Fruit fly (Drosophila melanogaster) whole organism, embryonic: ENCODE results near the gene Nmt.

Experiments used
- Abd-B ChIP-seq: fragments of 200-800 bp; sonication (Bioruptor generic); optimal IDR thresholded peaks from 2 replicates; lab custom pipeline; 2018; ENCODE audit warnings: missing biosample characterization, mild to moderate bottlenecking, missing genetic modification characterization, moderate library complexity
- Awh ChIP-seq: fragments of 200-800 bp; sonication (Bioruptor generic); IDR thresholded peaks from 2 replicates; pipeline ENCODE4, ENCODE4 v1.3.6; 2022; ENCODE audit warnings: missing biosample characterization, missing genetic modification characterization
- BEAF-32 ChIP-seq: fragments of 200-800 bp; sonication (Bioruptor generic); optimal IDR thresholded peaks from 3 replicates; lab custom pipeline; 2017; ENCODE audit warnings: missing biosample characterization, missing genetic modification characterization, mild to moderate bottlenecking, moderate library complexity, missing genetic modification reagents
- CG10209 ChIP-seq: fragments of 200-800 bp; sonication (Bioruptor generic); optimal IDR thresholded peaks from 3 replicates; lab custom pipeline; 2017; ENCODE audit warnings: missing biosample characterization, mild to moderate bottlenecking, missing genetic modification characterization, missing genetic modification reagents
- CG1024 ChIP-seq: fragments of 200-800 bp; sonication (Bioruptor generic); IDR thresholded peaks from 2 replicates; pipeline ENCODE4 v1.3.6; 2022; ENCODE audit warnings: missing biosample characterization, missing genetic modification characterization
- CG10321 ChIP-seq: fragments of 200-800 bp; sonication (Bioruptor generic); IDR thresholded peaks from 2 replicates; pipeline ENCODE4 v1.3.6; 2022; ENCODE audit warnings: missing biosample characterization, missing genetic modification characterization
- CG11504 ChIP-seq: fragments of 200-800 bp; sonication (Bioruptor generic); optimal IDR thresholded peaks from 3 replicates; lab custom pipeline; 2019; ENCODE audit warnings: missing biosample characterization, mild to moderate bottlenecking, missing genetic modification characterization, moderate library complexity
- CG11723 ChIP-seq: fragments of 200-800 bp; sonication (Bioruptor generic); optimal IDR thresholded peaks from 2 replicates; lab custom pipeline; 2017; ENCODE audit warnings: missing biosample characterization, mild to moderate bottlenecking, missing genetic modification characterization
- CG1233 ChIP-seq: fragments of 200-800 bp; sonication (Bioruptor generic); optimal IDR thresholded peaks from 4 replicates; lab custom pipeline; 2018; ENCODE audit warnings: missing biosample characterization, mild to moderate bottlenecking, missing genetic modification characterization
- CG12744 ChIP-seq: fragments of 200-800 bp; sonication (Bioruptor generic); optimal IDR thresholded peaks from 2 replicates; lab custom pipeline; 2016; ENCODE audit warnings: missing biosample characterization, missing genetic modification characterization
- CG14441 ChIP-seq: fragments of 200-800 bp; sonication (Bioruptor generic); IDR thresholded peaks from 2 replicates; pipeline ENCODE4 v1.3.6; 2022; ENCODE audit warnings: missing biosample characterization, missing genetic modification characterization
- CG30403 ChIP-seq: fragments of 200-800 bp; sonication (Bioruptor generic); optimal IDR thresholded peaks from 3 replicates; lab custom pipeline; 2016; ENCODE audit warnings: missing biosample characterization, missing genetic modification characterization
- CG33213 ChIP-seq: fragments of 200-800 bp; sonication (Bioruptor generic); optimal IDR thresholded peaks from 3 replicates; lab custom pipeline; 2016; ENCODE audit warnings: missing biosample characterization, missing genetic modification characterization
- CG6689 ChIP-seq: fragments of 200-800 bp; sonication (Bioruptor generic); IDR thresholded peaks from 2 replicates; pipeline ENCODE4 v1.3.6; 2022; ENCODE audit warnings: missing biosample characterization, missing genetic modification characterization
- CG7556 ChIP-seq: fragments of 200-800 bp; sonication (Bioruptor generic); optimal IDR thresholded peaks from 2 replicates; lab custom pipeline; 2017; ENCODE audit warnings: missing biosample characterization, mild to moderate bottlenecking, missing genetic modification characterization
- CG8359 ChIP-seq: fragments of 200-800 bp; sonication (Bioruptor generic); optimal IDR thresholded peaks from 2 replicates; lab custom pipeline; 2017; ENCODE audit warnings: missing biosample characterization, mild to moderate bottlenecking, missing genetic modification characterization, borderline replicate concordance
- CG9727 ChIP-seq: fragments of 200-800 bp; sonication (Bioruptor generic); optimal IDR thresholded peaks from 3 replicates; lab custom pipeline; 2017; ENCODE audit warnings: missing biosample characterization, mild to moderate bottlenecking, missing genetic modification characterization
- D19A ChIP-seq: fragments of 200-800 bp; optimal IDR thresholded peaks from 3 replicates; lab custom pipeline; 2019; ENCODE audit warnings: missing biosample characterization, mild to moderate bottlenecking, missing genetic modification characterization, moderate library complexity
- Dip3 ChIP-seq: fragments of 200-800 bp; sonication (Bioruptor generic); optimal IDR thresholded peaks from 3 replicates; lab custom pipeline; 2016; ENCODE audit warnings: missing biosample characterization, missing genetic modification characterization
- Drgx ChIP-seq: fragments of 200-800 bp; sonication (Bioruptor generic); IDR thresholded peaks from 2 replicates; pipeline ENCODE4 v1.3.6; 2022; ENCODE audit warnings: missing biosample characterization, missing genetic modification characterization
- Elba2 ChIP-seq: fragments of 200-800 bp; sonication (Bioruptor generic); optimal IDR thresholded peaks from 3 replicates; lab custom pipeline; 2016; ENCODE audit warnings: missing biosample characterization, missing genetic modification characterization
- Ets97D ChIP-seq: fragments of 200-800 bp; sonication (Bioruptor generic); optimal IDR thresholded peaks from 3 replicates; lab custom pipeline; 2016; ENCODE audit warnings: missing biosample characterization, missing genetic modification characterization
- Fer3 ChIP-seq: fragments of 200-800 bp; sonication (Bioruptor generic); optimal IDR thresholded peaks from 2 replicates; lab custom pipeline; 2018; ENCODE audit warnings: missing biosample characterization, mild to moderate bottlenecking, missing genetic modification characterization, moderate library complexity
- Hr51 ChIP-seq, 2 experiments: fragments of 200-800 bp; sonication (Bioruptor generic); optimal IDR thresholded peaks; 2 replicates in 1 of 2; 3 replicates in 1 of 2; lab custom pipeline; 2016 to 2018; ENCODE audit warnings: missing biosample characterization in 2 of 2, missing genetic modification characterization in 2 of 2, mild to moderate bottlenecking in 1 of 2, moderate library complexity in 1 of 2
- MESR4 ChIP-seq: fragments of 200-800 bp; sonication (Bioruptor generic); optimal IDR thresholded peaks from 2 replicates; lab custom pipeline; 2018; ENCODE audit warnings: missing biosample characterization, mild to moderate bottlenecking, missing genetic modification characterization, moderate library complexity
- Max ChIP-seq: fragments of 200-800 bp; sonication (Bioruptor generic); optimal IDR thresholded peaks from 2 replicates; lab custom pipeline; 2016; ENCODE audit warnings: missing biosample characterization, mild to moderate bottlenecking, missing genetic modification characterization
- NK7.1 ChIP-seq: fragments of 200-800 bp; sonication (Bioruptor generic); optimal IDR thresholded peaks from 3 replicates; lab custom pipeline; 2016; ENCODE audit warnings: missing biosample characterization, missing genetic modification characterization
- NfI ChIP-seq: fragments of 200-800 bp; sonication (Bioruptor generic); optimal IDR thresholded peaks from 3 replicates; lab custom pipeline; 2018; ENCODE audit warnings: missing biosample characterization, mild to moderate bottlenecking, missing genetic modification characterization, moderate library complexity
- Pdp1 ChIP-seq, 2 experiments: fragments of 200-800 bp; sonication (Bioruptor generic); optimal IDR thresholded peaks; 3 replicates each; lab custom pipeline; 2016; ENCODE audit warnings: missing biosample characterization in 2 of 2, missing genetic modification characterization in 2 of 2, mild to moderate bottlenecking in 1 of 2, moderate library complexity in 1 of 2
- Vsx1 ChIP-seq: fragments of 200-800 bp; sonication (Bioruptor generic); optimal IDR thresholded peaks from 2 replicates; lab custom pipeline; 2017; ENCODE audit warnings: missing biosample characterization, mild to moderate bottlenecking, missing genetic modification characterization, missing genetic modification reagents
- crc ChIP-seq: fragments of 200-800 bp; sonication (Bioruptor generic); optimal IDR thresholded peaks from 2 replicates; lab custom pipeline; 2016; ENCODE audit warnings: missing biosample characterization, missing genetic modification characterization
- dmrt99B ChIP-seq: fragments of 200-800 bp; sonication (Bioruptor generic); optimal IDR thresholded peaks from 2 replicates; lab custom pipeline; 2018; ENCODE audit warnings: missing biosample characterization, mild to moderate bottlenecking, missing genetic modification characterization, moderate library complexity
- fd102C ChIP-seq: fragments of 200-800 bp; sonication (Bioruptor generic); optimal IDR thresholded peaks from 2 replicates; lab custom pipeline; 2018; ENCODE audit warnings: missing biosample characterization, mild to moderate bottlenecking, missing genetic modification characterization, moderate library complexity
- grn ChIP-seq: fragments of 200-800 bp; sonication (Bioruptor generic); optimal IDR thresholded peaks from 3 replicates; lab custom pipeline; 2017; ENCODE audit warnings: missing biosample characterization, missing genetic modification characterization
- gro ChIP-seq: fragments of 200-800 bp; sonication (Bioruptor generic); optimal IDR thresholded peaks from 2 replicates; lab custom pipeline; 2016; ENCODE audit warnings: missing biosample characterization, missing genetic modification characterization
- gsb-n ChIP-seq: fragments of 200-800 bp; sonication (Bioruptor generic); optimal IDR thresholded peaks from 3 replicates; lab custom pipeline; 2018; ENCODE audit warnings: missing biosample characterization, mild to moderate bottlenecking, missing genetic modification characterization
- oc ChIP-seq: fragments of 200-800 bp; sonication (Bioruptor generic); optimal IDR thresholded peaks from 2 replicates; lab custom pipeline; 2018; ENCODE audit warnings: missing biosample characterization, mild to moderate bottlenecking, missing genetic modification characterization, moderate library complexity
- pfk ChIP-seq: fragments of 200-800 bp; sonication (Bioruptor generic); optimal IDR thresholded peaks from 2 replicates; lab custom pipeline; 2018; ENCODE audit warnings: missing biosample characterization, mild to moderate bottlenecking, missing genetic modification characterization, moderate library complexity
- psq ChIP-seq: fragments of 200-800 bp; sonication (Bioruptor generic); optimal IDR thresholded peaks from 2 replicates; lab custom pipeline; 2017; ENCODE audit warnings: missing biosample characterization, missing genetic modification characterization
- pum ChIP-seq: fragments of 200-800 bp; sonication (Bioruptor generic); optimal IDR thresholded peaks from 2 replicates; lab custom pipeline; 2016; ENCODE audit warnings: missing biosample characterization, missing genetic modification characterization
- pzg ChIP-seq: fragments of 200-800 bp; sonication (Bioruptor generic); optimal IDR thresholded peaks from 3 replicates; lab custom pipeline; 2018; ENCODE audit warnings: missing biosample characterization, mild to moderate bottlenecking, missing genetic modification characterization, moderate library complexity
- sd ChIP-seq: fragments of 200-800 bp; sonication (Bioruptor generic); optimal IDR thresholded peaks from 3 replicates; lab custom pipeline; 2018; ENCODE audit warnings: missing biosample characterization, mild to moderate bottlenecking, missing genetic modification characterization, moderate library complexity
- sens ChIP-seq: fragments of 200-800 bp; sonication (Bioruptor generic); peaks from one replicate; lab custom pipeline; 2016; ENCODE audit warnings: missing biosample characterization, missing genetic modification characterization
- sqz ChIP-seq: fragments of 200-800 bp; sonication (Bioruptor generic); optimal IDR thresholded peaks from 3 replicates; lab custom pipeline; 2018; ENCODE audit warnings: missing biosample characterization, mild to moderate bottlenecking, missing genetic modification characterization
- tx ChIP-seq: fragments of 200-800 bp; sonication (Bioruptor generic); optimal IDR thresholded peaks from 2 replicates; lab custom pipeline; 2016; ENCODE audit warnings: missing biosample characterization, missing genetic modification characterization
- vvl ChIP-seq: fragments of 200-800 bp; sonication (Bioruptor generic); IDR thresholded peaks from 2 replicates; pipeline ENCODE4 v1.3.6; 2022; ENCODE audit warnings: missing biosample characterization, missing genetic modification characterization

Gene Nmt

dm6 chr3L:8158715-8159380 is 19.4 kb downstream of the Nmt start, which contains the start of gene CG42445 (continued):
- TF ChIP-seq gro (GFP tag; lab: Kevin White, UChicago) = no peak
- no peak for TF ChIP-seq CG8359
- no peak for TF ChIP-seq fd102C
- no peak for TF ChIP-seq NK7.1
- no peak for TF ChIP-seq CG1233 (GFP tag; lab: Kevin White, UChicago)
- TF ChIP-seq pum = no peak
- TF ChIP-seq CG7556 (GFP tag; lab: Kevin White, UChicago) = no peak
- TF ChIP-seq grn = no peak
- TF ChIP-seq pfk (GFP tag; lab: Kevin White, UChicago) = no peak
- TF ChIP-seq D19A (tag; lab: Kevin White, UChicago) = peak; percentile 29
- no peak for TF ChIP-seq Elba2 (GFP tag; lab: Kevin White, UChicago)
- TF ChIP-seq, all 482 proteins: peak for 13

dm6 chr3L:8157079-8157478 is 21.1 kb downstream of the Nmt start:
- TF ChIP-seq NfI (GFP tag; lab: Kevin White, UChicago) = no peak
- TF ChIP-seq CG6689 = no peak
- no peak for TF ChIP-seq Max
- TF ChIP-seq psq (GFP tag; lab: Kevin White, UChicago) = no peak
- TF ChIP-seq Abd-B (GFP tag; lab: Kevin White, UChicago) = no peak

dm6 chr3L:8156199-8156598 is 22.0 kb downstream of the Nmt start:
- TF ChIP-seq pzg (GFP tag; lab: Kevin White, UChicago) (no peak), CG14441 (GFP tag; lab: Robert Waterston, UW) (peak; percentile 48; the same call in 1 of the 2 replicates), CG11504 (tag; lab: Kevin White, UChicago) (peak; percentile 12), dmrt99B (tag; lab: Kevin White, UChicago) (peak; percentile 29), CG1024 (GFP tag; lab: Robert Waterston, UW) (no peak), sd (tag; lab: Kevin White, UChicago) (no peak), CG9727 (GFP tag; lab: Kevin White, UChicago) (no peak), CG33213 (GFP tag; lab: Kevin White, UChicago) (no peak), CG30403 (GFP tag; lab: Kevin White, UChicago) (no peak), Drgx (GFP tag; lab: Robert Waterston, UW) (peak; percentile 41; the same call in 1 of the 2 replicates), CG10321 (no peak), MESR4 (GFP tag; lab: Kevin White, UChicago) (no peak), CG10209 (GFP tag; lab: Kevin White, UChicago) (no peak), tx (GFP tag; lab: Kevin White, UChicago) (no peak), crc (GFP tag; lab: Kevin White, UChicago) (no peak), CG6689 (no peak), Hr51 (GFP tag; optimal IDR thresholded peaks at IDR 0.05; lab: Kevin White, UChicago) (peak in 1 of 2 experiments; percentile 22), pum (no peak), BEAF-32 (GFP tag; lab: Kevin White, UChicago) (no peak), sens (GFP tag; lab: Kevin White, UChicago) (peak; percentile 57)

dm6 chr3L:8155324-8155723 is 22.9 kb downstream of the Nmt start:
- no peak for TF ChIP-seq CG11723 (GFP tag; lab: Kevin White, UChicago)
- no peak for TF ChIP-seq CG12744 (GFP tag; lab: Kevin White, UChicago)
- 0 out of 2 replicates have a peak, but pooled peaks have one; percentile 5 for TF ChIP-seq Awh (GFP tag; lab: Robert Waterston, UW)
- TF ChIP-seq vvl (GFP tag; lab: Robert Waterston, UW) = peak; percentile 79; the same call in 1 of the 2 replicates
- TF ChIP-seq Fer3 (tag; lab: Kevin White, UChicago) = no peak
- TF ChIP-seq Pdp1 (GFP tag; optimal IDR thresholded peaks at IDR 0.05; lab: Kevin White, UChicago) = peak in 1 of 2 experiments; percentile 44
- peak; percentile 27 for TF ChIP-seq sqz (GFP tag; lab: Kevin White, UChicago)
- TF ChIP-seq Vsx1 (GFP tag; lab: Kevin White, UChicago) = peak; percentile 8
- no peak for TF ChIP-seq Ets97D (GFP tag; lab: Kevin White, UChicago)
- peak; percentile 79 for TF ChIP-seq oc (tag; lab: Kevin White, UChicago)
- TF ChIP-seq gsb-n (tag; lab: Kevin White, UChicago) = peak; percentile 7
- no peak for TF ChIP-seq Dip3 (GFP tag; lab: Kevin White, UChicago)
